Fruit fly (Drosophila melanogaster) Kc167 (cell line): ENCODE results near the gene ClpX.

Source experiments
- Myc ChIP-seq: fragments of >200 bp; optimal IDR thresholded peaks from 2 replicates; lab custom pipeline; 2017; ENCODE audit warnings: missing external identifiers
- Sin3A ChIP-seq: fragments of >200 bp; optimal IDR thresholded peaks from 2 replicates; lab custom pipeline; 2018; ENCODE audit warnings: missing external identifiers
- h ChIP-seq: fragments of >200 bp; optimal IDR thresholded peaks from 3 replicates; lab custom pipeline; 2018; ENCODE audit warnings: missing external identifiers
- insv ChIP-seq: fragments of >200 bp; optimal IDR thresholded peaks from 3 replicates; lab custom pipeline; 2018; ENCODE audit warnings: missing external identifiers
- psq ChIP-seq: fragments of >200 bp; optimal IDR thresholded peaks from 2 replicates; lab custom pipeline; 2017; ENCODE audit warnings: missing external identifiers
- ttk ChIP-seq: sonication (Bioruptor generic); optimal IDR thresholded peaks from 2 replicates; lab custom pipeline; 2017; ENCODE audit warnings: missing external identifiers

Gene ClpX

dm6 chr3R:19918207-19918606 is 14.7 kb upstream of the ClpX start, which contains the start of gene CG4770:
CG4770 (plus strand) TSS chr3R:19918507.
- no peak for TF ChIP-seq psq
- TF ChIP-seq h (lab: Kevin White, UChicago), result no peak
- no peak for TF ChIP-seq Sin3A (lab: Kevin White, UChicago)
- TF ChIP-seq insv, result no peak
- TF ChIP-seq ttk (lab: Kevin White, UChicago), result no peak
- no peak for TF ChIP-seq Myc (lab: Kevin White, UChicago)

dm6 chr3R:19917739-19918138 is 14.2 kb upstream of the ClpX start, which contains the start of gene CG4465:
CG4465 (minus strand) TSS chr3R:19917839.
- TF ChIP-seq h (lab: Kevin White, UChicago) (no peak), ttk (lab: Kevin White, UChicago) (no peak), Sin3A (lab: Kevin White, UChicago) (no peak), psq (no peak), insv (no peak), Myc (lab: Kevin White, UChicago) (no peak)

dm6 chr3R:19915312-19915711 is 11.8 kb upstream of the ClpX start, which contains the start of the genes Xport-A and Xport-B:
Xport-A (minus strand) TSS chr3R:19915412.
Xport-B (minus strand) TSS chr3R:19915412.
- TF ChIP-seq h (lab: Kevin White, UChicago) (no peak), Myc (lab: Kevin White, UChicago) (no peak), insv (no peak), ttk (lab: Kevin White, UChicago) (no peak), psq (no peak)

- no peak for TF ChIP-seq Myc (lab: Kevin White, UChicago)
- no peak for TF ChIP-seq Sin3A (lab: Kevin White, UChicago)
- TF ChIP-seq h (lab: Kevin White, UChicago), result no peak
- no peak for TF ChIP-seq insv
- no peak for TF ChIP-seq ttk (lab: Kevin White, UChicago)
Measured at dm6 chr3R:19911030-19911429, 7.5 kb upstream of the ClpX start.

- TF ChIP-seq h (lab: Kevin White, UChicago) (no peak), ttk (lab: Kevin White, UChicago) (no peak), psq (no peak), insv (no peak), Myc (lab: Kevin White, UChicago) (no peak), Sin3A (lab: Kevin White, UChicago) (no peak)
Measured at dm6 chr3R:19910302-19911029, 7.0 kb upstream of the ClpX start.

dm6 chr3R:19909541-19910182 is 6.2 kb upstream of the ClpX start:
- TF ChIP-seq Sin3A (lab: Kevin White, UChicago) (no peak), ttk (lab: Kevin White, UChicago) (no peak), psq (no peak), h (lab: Kevin White, UChicago) (no peak), insv (no peak), Myc (lab: Kevin White, UChicago) (no peak)

dm6 chr3R:19908863-19909343 is 5.4 kb upstream of the ClpX start:
- TF ChIP-seq Myc (lab: Kevin White, UChicago), result no peak
- no peak for TF ChIP-seq h (lab: Kevin White, UChicago)
- no peak for TF ChIP-seq psq
- no peak for TF ChIP-seq insv
- no peak for TF ChIP-seq ttk (lab: Kevin White, UChicago)
- TF ChIP-seq Sin3A (lab: Kevin White, UChicago), result no peak

- TF ChIP-seq insv, result no peak
- no peak for TF ChIP-seq Sin3A (lab: Kevin White, UChicago)
- TF ChIP-seq psq, result no peak
- TF ChIP-seq Myc (lab: Kevin White, UChicago), result no peak
- TF ChIP-seq h (lab: Kevin White, UChicago), result no peak
- no peak for TF ChIP-seq ttk (lab: Kevin White, UChicago)
Measured at dm6 chr3R:19905932-19906439, 2.5 kb upstream of the ClpX start.

dm6 chr3R:19904865-19905373 is 1.4 kb upstream of the ClpX start, which contains the start of the genes Surf6 and RhoGAP92B:
Surf6 (minus strand) TSS chr3R:19904868.
RhoGAP92B (plus strand) TSS chr3R:19905164.
- no peak for TF ChIP-seq ttk (lab: Kevin White, UChicago)
- TF ChIP-seq psq, result no peak
- TF ChIP-seq Sin3A (lab: Kevin White, UChicago), result no peak
- TF ChIP-seq h (lab: Kevin White, UChicago), result no peak
- no peak for TF ChIP-seq Myc (lab: Kevin White, UChicago)
- TF ChIP-seq insv, result no peak

dm6 chr3R:19902328-19902727 is 1.2 kb downstream of the ClpX start:
- TF ChIP-seq ttk (lab: Kevin White, UChicago) (no peak), psq (no peak), insv (no peak)

dm6 chr3R:19901742-19902141 is 1.7 kb downstream of the ClpX start:
- TF ChIP-seq Sin3A (lab: Kevin White, UChicago), result no peak

dm6 chr3R:19895305-19895704 is 8.2 kb downstream of the ClpX start:
- TF ChIP-seq insv (no peak), psq (no peak), Myc (lab: Kevin White, UChicago) (no peak), Sin3A (lab: Kevin White, UChicago) (no peak), h (lab: Kevin White, UChicago) (no peak), ttk (lab: Kevin White, UChicago) (no peak)
